Worm (Caenorhabditis elegans) whole organism, L1 larva: Measurements from ENCODE around the gene T03F7.5.

ENCODE experiments used
- alr-1 ChIP-seq: fragments of 200-800 bp; sonication (Bioruptor generic); optimal IDR thresholded peaks from 2 replicates; lab custom pipeline; 2018; ENCODE audit warnings: borderline replicate concordance, mild to moderate bottlenecking, missing genetic modification characterization, missing compliant biosample characterization
- nhr-28 ChIP-seq: fragments of 150-350 bp; optimal IDR thresholded peaks from 2 replicates; lab custom pipeline; 2014; ENCODE audit warnings: missing biosample characterization, missing genetic modification characterization
- nhr-77 ChIP-seq: fragments of 150-350 bp; optimal IDR thresholded peaks from 2 replicates; lab custom pipeline; 2014; ENCODE audit warnings: missing biosample characterization, missing genetic modification characterization
- skn-1 ChIP-seq: fragments of 150-350 bp; optimal IDR thresholded peaks from 2 replicates; lab custom pipeline; 2014; ENCODE audit warnings: missing biosample characterization, missing genetic modification characterization
- snpc-4 ChIP-seq: fragments of 150-350 bp; optimal IDR thresholded peaks from 2 replicates; lab custom pipeline; 2014; ENCODE audit warnings: missing biosample characterization, missing genetic modification characterization
- unc-130 ChIP-seq: fragments of 150-350 bp; optimal IDR thresholded peaks from 2 replicates; lab custom pipeline; 2017; ENCODE audit warnings: missing biosample characterization, missing genetic modification characterization, inconsistent platforms
- ztf-11 ChIP-seq, 2 experiments: sonication (generic microtip); optimal IDR thresholded peaks; 2 replicates each; lab custom pipeline; 2016 to 2017; ENCODE audit warnings: missing genetic modification characterization in 2 of 2, missing biosample characterization in 1 of 2, missing compliant biosample characterization in 1 of 2

ce11 chrV:11320860-11321259 lies 22.3 kb upstream of the T03F7.5 start:
- TF ChIP-seq nhr-28 (tag; lab: Kevin White, UChicago) (no peak), alr-1 (no peak), ztf-11 (tag; optimal IDR thresholded peaks at IDR 0.05; lab: Kevin White, UChicago) (no peak), nhr-77 (tag; lab: Kevin White, UChicago) (no peak), snpc-4 (no peak), skn-1 (tag; lab: Kevin White, UChicago) (no peak), unc-130 (tag; lab: Kevin White, UChicago) (no peak)
